Fruit fly (Drosophila melanogaster): Measurements from ENCODE around the gene Rab3-GEF.

dm6 chrX:15089146-15089698, at the start of gene Rab3-GEF:
- no peak for TF ChIP-seq cic (GFP tag; optimal IDR thresholded peaks at IDR 0.05)
- TF ChIP-seq CG11617 (GFP tag; optimal IDR thresholded peaks at IDR 0.05): no peak
- TF ChIP-seq Crg-1 (GFP tag; optimal IDR thresholded peaks at IDR 0.05): no peak
- TF ChIP-seq tj (GFP tag; optimal IDR thresholded peaks at IDR 0.05): no peak
- no peak for TF ChIP-seq bab1 (GFP tag; optimal IDR thresholded peaks at IDR 0.05)
